Worm (Caenorhabditis elegans) whole organism, young adult: ENCODE measurements around the gene algn-12.

Source experiments
- B0019.2 ChIP-seq: fragments of 200-800 bp; sonication (Bioruptor generic); conservative IDR thresholded peaks from 2 replicates; pipeline ENCODE4 v1.3.6; 2022; ENCODE audit warnings: missing genetic modification reagents, missing genetic modification characterization, missing compliant biosample characterization
- B0336.3 ChIP-seq: fragments of 200-800 bp; sonication (Bioruptor generic); IDR thresholded peaks from 2 replicates; pipeline ENCODE4 v1.3.6; 2022; ENCODE audit warnings: missing genetic modification characterization, missing compliant biosample characterization
- C17E4.6 ChIP-seq: fragments of 200-800 bp; sonication (Bioruptor generic); IDR thresholded peaks from 2 replicates; pipeline ENCODE4 v1.3.6; 2022; ENCODE audit warnings: missing genetic modification reagents, missing genetic modification characterization, missing compliant biosample characterization
- D2030.7 ChIP-seq: fragments of 200-800 bp; sonication (Bioruptor generic); IDR thresholded peaks from 2 replicates; pipeline ENCODE4 v1.3.6; 2022; ENCODE audit warnings: missing genetic modification reagents, missing genetic modification characterization, missing compliant biosample characterization
- F39B2.1 ChIP-seq: fragments of 200-800 bp; sonication (Bioruptor generic); IDR thresholded peaks from 2 replicates; pipeline ENCODE4 v1.3.6; 2022; ENCODE audit warnings: missing genetic modification reagents, missing genetic modification characterization, missing compliant biosample characterization
- F57C9.4 ChIP-seq: sonication (generic microtip); optimal IDR thresholded peaks from 2 replicates; lab custom pipeline; 2017; ENCODE audit warnings: mild to moderate bottlenecking, missing genetic modification characterization, missing compliant biosample characterization
- Y56A3A.18 ChIP-seq: fragments of 200-800 bp; sonication (Bioruptor generic); IDR thresholded peaks from 2 replicates; pipeline ENCODE4 v1.3.6; 2022; ENCODE audit warnings: missing genetic modification reagents, missing genetic modification characterization, missing compliant biosample characterization
- ama-1 ChIP-seq, 3 experiments: fragments of 150-350 bp in 1 of 3; sonication (generic microtip) in 2 of 3; optimal IDR thresholded peaks; 2 replicates each; lab custom pipeline; 2014 to 2018; ENCODE audit warnings: missing biosample characterization in 2 of 3, missing genetic modification characterization in 2 of 3, missing genetic modification reagents in 2 of 3
- ceh-40 ChIP-seq: fragments of 200-800 bp; sonication (Bioruptor generic); IDR thresholded peaks from 2 replicates; pipeline ENCODE4 v1.3.6; 2022; ENCODE audit warnings: missing genetic modification characterization, missing compliant biosample characterization
- ceh-91 ChIP-seq: fragments of 200-800 bp; sonication (Bioruptor generic); IDR thresholded peaks from 2 replicates; pipeline ENCODE4 v1.3.6; 2022; ENCODE audit warnings: missing genetic modification reagents, missing genetic modification characterization, missing compliant biosample characterization
- chd-7 ChIP-seq: sonication (generic microtip); optimal IDR thresholded peaks from 2 replicates; lab custom pipeline; 2016; ENCODE audit warnings: mild to moderate bottlenecking, missing genetic modification characterization, moderate library complexity, missing compliant biosample characterization
- dpff-1 ChIP-seq: sonication (generic microtip); optimal IDR thresholded peaks from 2 replicates; lab custom pipeline; 2017; ENCODE audit warnings: mild to moderate bottlenecking, missing genetic modification characterization, missing compliant biosample characterization
- egl-44 ChIP-seq: fragments of 200-800 bp; sonication (Bioruptor generic); IDR thresholded peaks from 2 replicates; pipeline ENCODE4 v1.3.6; 2022; ENCODE audit warnings: missing genetic modification reagents, missing genetic modification characterization, missing compliant biosample characterization
- egrh-3 ChIP-seq: fragments of 200-800 bp; sonication (Bioruptor generic); IDR thresholded peaks from 2 replicates; pipeline ENCODE4 v1.3.6; 2022; ENCODE audit warnings: missing genetic modification reagents, missing genetic modification characterization, missing compliant biosample characterization
- ekl-4 ChIP-seq: fragments of 200-800 bp; sonication (Bioruptor generic); IDR thresholded peaks from 2 replicates; pipeline ENCODE4 v1.3.6; 2022; ENCODE audit warnings: missing genetic modification reagents, missing genetic modification characterization, missing compliant biosample characterization
- hsf-1 ChIP-seq: fragments of 200-800 bp; sonication (Bioruptor generic); IDR thresholded peaks from 2 replicates; pipeline ENCODE4 v1.3.6; 2022; ENCODE audit warnings: missing genetic modification reagents, missing genetic modification characterization, missing compliant biosample characterization
- lag-1 ChIP-seq: fragments of 200-800 bp; sonication (Bioruptor generic); IDR thresholded peaks from 2 replicates; pipeline ENCODE4 v1.3.6; 2022; ENCODE audit warnings: missing genetic modification reagents, missing genetic modification characterization, missing compliant biosample characterization
- let-526 ChIP-seq: fragments of 200-800 bp; sonication (Bioruptor generic); IDR thresholded peaks from 2 replicates; pipeline ENCODE4 v1.3.6; 2022; ENCODE audit warnings: missing genetic modification reagents, missing genetic modification characterization, missing compliant biosample characterization
- madf-10 ChIP-seq: sonication (generic microtip); optimal IDR thresholded peaks from 2 replicates; lab custom pipeline; 2016; ENCODE audit warnings: mild to moderate bottlenecking, missing genetic modification characterization, missing compliant biosample characterization
- madf-3 ChIP-seq: fragments of 200-800 bp; sonication (Bioruptor generic); IDR thresholded peaks from 2 replicates; pipeline ENCODE4 v1.3.6; 2022; ENCODE audit warnings: missing genetic modification reagents, missing genetic modification characterization, missing compliant biosample characterization
- madf-6 ChIP-seq: fragments of 200-800 bp; sonication (Bioruptor generic); IDR thresholded peaks from 2 replicates; pipeline ENCODE4 v1.3.6; 2022; ENCODE audit warnings: missing genetic modification reagents, missing genetic modification characterization, missing compliant biosample characterization
- madf-8 ChIP-seq: fragments of 200-800 bp; sonication (Bioruptor generic); conservative IDR thresholded peaks from 2 replicates; pipeline ENCODE4 v1.3.6; 2022; ENCODE audit warnings: missing genetic modification reagents, missing genetic modification characterization, missing compliant biosample characterization
- nfyb-1 ChIP-seq: fragments of 200-800 bp; sonication (Bioruptor generic); IDR thresholded peaks from 2 replicates; pipeline ENCODE4 v1.3.6; 2022; ENCODE audit warnings: missing genetic modification reagents, missing genetic modification characterization, missing compliant biosample characterization
- nhr-27 ChIP-seq: fragments of 200-800 bp; sonication (Bioruptor generic); optimal IDR thresholded peaks from 2 replicates; lab custom pipeline; 2018; ENCODE audit warnings: mild to moderate bottlenecking, missing genetic modification characterization, moderate library complexity, missing compliant biosample characterization
- nhr-90 ChIP-seq: sonication (generic microtip); optimal IDR thresholded peaks from 2 replicates; lab custom pipeline; 2016; ENCODE audit warnings: missing genotype, mild to moderate bottlenecking, missing genetic modification characterization, missing compliant biosample characterization
- snpc-4 ChIP-seq, 5 experiments: fragments of 150-350 bp in 1 of 5; sonication (generic microtip) in 4 of 5; optimal IDR thresholded peaks; 2 replicates each; lab custom pipeline; 2014 to 2018; ENCODE audit warnings: missing genetic modification characterization in 5 of 5, missing biosample characterization in 3 of 5, antibody characterized with exemption in 2 of 5, mild to moderate bottlenecking in 2 of 5, missing compliant biosample characterization in 2 of 5, missing genotype in 2 of 5, moderate library complexity in 2 of 5, missing genetic modification reagents in 1 of 5
- somi-1 ChIP-seq: fragments of 200-800 bp; sonication (Bioruptor generic); optimal IDR thresholded peaks from 2 replicates; lab custom pipeline; 2018; ENCODE audit warnings: mild to moderate bottlenecking, missing genetic modification characterization, missing compliant biosample characterization
- tbp1 ChIP-seq: fragments of 200-800 bp; sonication (Bioruptor generic); optimal IDR thresholded peaks from 2 replicates; lab custom pipeline; 2018; ENCODE audit warnings: mild to moderate bottlenecking, missing genetic modification characterization, missing compliant biosample characterization
- tbx-9 ChIP-seq: sonication (generic microtip); optimal IDR thresholded peaks from 2 replicates; lab custom pipeline; 2016; ENCODE audit warnings: borderline replicate concordance, missing genetic modification characterization, inconsistent platforms, missing compliant biosample characterization
- unc-130 ChIP-seq: sonication (generic microtip); optimal IDR thresholded peaks from 2 replicates; lab custom pipeline; 2016; ENCODE audit warnings: missing genetic modification reagents, missing genetic modification characterization, missing compliant biosample characterization
- xnd-1 ChIP-seq: sonication (generic microtip); optimal IDR thresholded peaks from 2 replicates; lab custom pipeline; 2016; ENCODE audit warnings: missing genotype, missing genetic modification reagents, missing genetic modification characterization, missing compliant biosample characterization
- ztf-18 ChIP-seq: sonication (generic microtip); optimal IDR thresholded peaks from 2 replicates; lab custom pipeline; 2016; ENCODE audit warnings: missing genotype, mild to moderate bottlenecking, missing genetic modification characterization, missing compliant biosample characterization

Gene algn-12

DNA sequence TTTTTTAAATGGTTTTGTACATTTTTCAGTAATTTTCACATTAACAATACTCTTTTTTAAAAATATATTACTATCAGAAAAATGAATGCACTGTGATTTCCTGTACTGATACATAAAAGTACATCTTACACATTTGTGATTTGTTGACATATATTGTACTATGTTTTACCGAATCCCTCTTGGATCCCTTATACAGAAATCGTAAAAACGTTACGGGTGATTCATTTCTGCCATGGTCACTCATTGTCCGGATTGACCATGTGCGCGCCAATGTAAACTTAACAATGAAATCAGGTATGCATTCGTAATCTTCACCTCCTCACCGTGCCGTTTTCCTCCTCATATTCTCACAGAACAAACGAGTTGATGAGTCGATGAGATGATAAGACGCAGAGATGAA is 19.2 kb downstream of the algn-12 start, which contains the start of gene ZC513.2 (continued):
- no peak for TF ChIP-seq snpc-4 (GFP tag; optimal IDR thresholded peaks at IDR 0.05; lab: Kevin White, UChicago)
- no peak for TF ChIP-seq snpc-4 (tag; optimal IDR thresholded peaks at IDR 0.05; lab: Kevin White, UChicago)
- no peak for TF ChIP-seq somi-1 (GFP tag; lab: Kevin White, UChicago)
- TF ChIP-seq, all 124 proteins: peak for 0

DNA sequence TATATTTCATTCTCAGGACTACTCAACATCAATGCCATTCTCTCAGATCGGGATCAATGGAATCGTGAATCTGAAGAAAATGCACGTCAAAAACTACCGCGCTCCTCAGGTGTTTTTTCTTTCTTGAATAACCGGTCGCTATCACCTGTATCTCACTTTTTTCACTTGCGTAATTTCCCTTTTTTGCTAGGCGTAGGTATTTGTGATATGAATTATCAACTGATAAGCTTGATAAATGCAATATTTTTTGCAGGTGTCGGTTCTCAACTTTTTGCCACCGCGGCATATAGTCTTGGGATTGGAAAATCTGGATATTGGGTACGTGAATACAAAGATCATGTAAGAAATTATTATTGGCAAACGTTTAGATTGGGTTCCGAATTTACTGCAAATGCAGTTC is 20.3 kb downstream of the algn-12 start:
- TF ChIP-seq dpff-1 (no peak), B0336.3 (no peak), tbx-9 (tag; lab: Kevin White, UChicago) (no peak)

DNA sequence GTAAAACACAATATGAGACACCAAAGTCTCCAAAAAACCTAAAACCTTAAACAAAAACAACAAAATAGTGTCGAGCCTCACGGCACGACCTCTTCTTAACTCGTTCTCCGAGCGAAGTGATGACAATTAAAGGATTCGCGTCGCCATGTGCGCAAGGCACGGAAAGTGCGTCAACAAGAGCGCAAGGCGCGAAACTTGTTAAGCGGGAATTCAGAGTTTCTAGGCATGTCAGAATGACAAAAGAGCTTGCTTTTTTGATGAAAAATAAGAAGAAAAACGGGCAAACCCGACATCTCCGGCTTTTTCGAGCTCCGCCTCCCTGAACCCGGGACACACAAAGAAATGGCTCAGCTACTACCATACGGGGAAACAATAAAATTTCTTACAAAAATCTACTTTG is 22.9 kb downstream of the algn-12 start:
- TF ChIP-seq B0019.2 (GFP tag; lab: Robert Waterston, UW) (peak; percentile 20; the same call in 1 of the 2 replicates), madf-3 (peak; percentile 72; the same call in 1 of the 2 replicates), F39B2.1 (GFP tag; lab: Robert Waterston, UW) (peak; percentile 69; the same call in 1 of the 2 replicates), nfyb-1 (GFP tag; lab: Robert Waterston, UW) (0 out of 2 replicates have a peak, but pooled peaks have one; percentile 22), xnd-1 (tag; lab: Kevin White, UChicago) (peak; percentile 48), madf-6 (GFP tag; lab: Robert Waterston, UW) (peak; percentile 89), hsf-1 (peak; percentile 85), ztf-18 (tag; lab: Kevin White, UChicago) (peak; percentile 84), madf-8 (GFP tag; lab: Robert Waterston, UW) (peak; percentile 79), D2030.7 (GFP tag; lab: Robert Waterston, UW) (peak; percentile 61), ceh-91 (GFP tag; lab: Robert Waterston, UW) (0 out of 2 replicates have a peak, but pooled peaks have one; percentile 28)

DNA sequence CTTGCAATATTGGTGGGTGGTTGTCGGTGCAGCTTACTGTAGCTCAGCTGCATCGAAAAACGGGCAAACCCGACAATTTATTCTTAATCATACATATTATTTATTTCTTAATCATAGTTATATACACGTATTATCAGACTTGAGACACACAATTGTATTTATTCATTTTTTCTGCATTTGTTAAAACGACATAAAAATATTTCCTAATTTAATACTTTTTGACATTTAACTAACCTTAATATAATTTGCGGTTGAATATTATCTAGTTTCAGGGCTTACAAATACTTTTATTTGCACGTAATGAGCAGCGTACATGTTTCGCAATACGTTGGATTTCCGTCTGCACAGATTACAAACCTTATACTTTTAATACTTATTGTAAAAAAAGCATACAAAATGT is 23.4 kb downstream of the algn-12 start, which contains the start of gene str-138:
Gene str-138, plus strand, starts transcription at position 301 of the 400 bp plus-strand sequence.
- TF ChIP-seq madf-10 = no peak
- no peak for TF ChIP-seq ekl-4 (GFP tag; lab: Robert Waterston, UW)
- no peak for TF ChIP-seq chd-7 (tag; lab: Kevin White, UChicago)
- TF ChIP-seq nhr-90 (tag; lab: Kevin White, UChicago) = no peak
- no peak for TF ChIP-seq egl-44 (GFP tag; lab: Robert Waterston, UW)
- TF ChIP-seq nhr-27 (tag; lab: Kevin White, UChicago) = no peak
- TF ChIP-seq Y56A3A.18 (GFP tag; lab: Robert Waterston, UW) = no peak
- TF ChIP-seq xnd-1 (tag; lab: Kevin White, UChicago) = no peak
- TF ChIP-seq ceh-40 (GFP tag; lab: Robert Waterston, UW) = no peak
- no peak for TF ChIP-seq egrh-3 (GFP tag; lab: Robert Waterston, UW)
- no peak for TF ChIP-seq C17E4.6 (GFP tag; lab: Robert Waterston, UW)
- no peak for TF ChIP-seq F57C9.4 (tag; lab: Kevin White, UChicago)
- TF ChIP-seq let-526 (GFP tag; lab: Robert Waterston, UW) = no peak
- TF ChIP-seq ceh-91 (GFP tag; lab: Robert Waterston, UW) = no peak
- TF ChIP-seq B0019.2 (GFP tag; lab: Robert Waterston, UW) = no peak
- no peak for TF ChIP-seq lag-1 (GFP tag; lab: Robert Waterston, UW)
- TF ChIP-seq unc-130 (GFP tag; lab: Kevin White, UChicago) = no peak
- TF ChIP-seq tbp1 = no peak
- no peak for TF ChIP-seq ama-1 (optimal IDR thresholded peaks at IDR 0.05; lab: Kevin White, UChicago)
- no peak for TF ChIP-seq ama-1 (GFP tag; optimal IDR thresholded peaks at IDR 0.05; lab: Kevin White, UChicago)
